Worm (Caenorhabditis elegans) whole organism, L2 larva: ENCODE measurements around the gene B0495.5.
A peak's percentile ranks its signal among the peaks of the same experiment; 100 is the strongest.

Source experiments
- C34F6.9 ChIP-seq: fragments of 150-350 bp; optimal IDR thresholded peaks from 2 replicates; lab custom pipeline; 2014; ENCODE audit warnings: missing biosample characterization, missing genetic modification characterization
- F13H6.1 ChIP-seq: sonication (generic microtip); optimal IDR thresholded peaks from 2 replicates; lab custom pipeline; 2016; ENCODE audit warnings: missing genetic modification characterization, missing compliant biosample characterization
- R02D3.7 ChIP-seq: fragments of 150-350 bp; optimal IDR thresholded peaks from 2 replicates; lab custom pipeline; 2014; ENCODE audit warnings: missing biosample characterization, missing genetic modification characterization
- Y55F3AM.14 ChIP-seq: fragments of 200-800 bp; sonication (Bioruptor generic); optimal IDR thresholded peaks from 2 replicates; lab custom pipeline; 2018; ENCODE audit warnings: mild to moderate bottlenecking, missing genetic modification characterization, missing compliant biosample characterization
- ZK546.5 ChIP-seq: sonication (generic microtip); optimal IDR thresholded peaks from 2 replicates; lab custom pipeline; 2017; ENCODE audit warnings: missing biosample characterization, missing genetic modification characterization
- alr-1 ChIP-seq: fragments of 150-350 bp; optimal IDR thresholded peaks from 2 replicates; lab custom pipeline; 2014; ENCODE audit warnings: missing biosample characterization, missing genetic modification characterization
- ama-1 ChIP-seq: fragments of 150-350 bp; optimal IDR thresholded peaks from 2 replicates; lab custom pipeline; 2018; ENCODE audit warnings: inconsistent platforms
- blmp-1 ChIP-seq: sonication (generic microtip); optimal IDR thresholded peaks from 2 replicates; lab custom pipeline; 2017; ENCODE audit warnings: missing genetic modification characterization, mild to moderate bottlenecking, missing compliant biosample characterization, antibody characterized with exemption, moderate library complexity; ENCODE audit not compliant: insufficient read depth
- ceh-16 ChIP-seq: fragments of 150-350 bp; optimal IDR thresholded peaks from 2 replicates; lab custom pipeline; 2014; ENCODE audit warnings: missing biosample characterization, missing genetic modification characterization
- ceh-82 ChIP-seq: fragments of 150-350 bp; optimal IDR thresholded peaks from 2 replicates; lab custom pipeline; 2014; ENCODE audit warnings: missing biosample characterization, missing genetic modification characterization
- crh-2 ChIP-seq: sonication (generic microtip); optimal IDR thresholded peaks from 2 replicates; lab custom pipeline; 2017; ENCODE audit warnings: missing biosample characterization, missing genetic modification characterization
- dmd-4 ChIP-seq: sonication (generic microtip); optimal IDR thresholded peaks from 2 replicates; lab custom pipeline; 2017; ENCODE audit warnings: missing biosample characterization, missing genetic modification characterization
- egl-27 ChIP-seq: sonication (generic microtip); optimal IDR thresholded peaks from 3 replicates; lab custom pipeline; 2017; ENCODE audit warnings: missing biosample characterization, missing genetic modification reagents, missing genetic modification characterization
- elt-1 ChIP-seq: fragments of 150-350 bp; optimal IDR thresholded peaks from 2 replicates; lab custom pipeline; 2014; ENCODE audit warnings: missing biosample characterization, missing genetic modification characterization
- elt-3 ChIP-seq: sonication (generic microtip); optimal IDR thresholded peaks from 2 replicates; lab custom pipeline; 2017; ENCODE audit warnings: missing biosample characterization, missing genetic modification characterization
- fos-1 ChIP-seq: fragments of 150-350 bp; optimal IDR thresholded peaks from 2 replicates; lab custom pipeline; 2014; ENCODE audit warnings: missing biosample characterization, missing genetic modification characterization
- lin-11 ChIP-seq: fragments of 150-350 bp; sonication (generic microtip); optimal IDR thresholded peaks from 2 replicates; lab custom pipeline; 2014; ENCODE audit warnings: missing biosample characterization, missing genetic modification characterization, inconsistent platforms, mixed read lengths
- lin-13 ChIP-seq: fragments of 150-350 bp; optimal IDR thresholded peaks from 2 replicates; lab custom pipeline; 2014; ENCODE audit warnings: missing biosample characterization, missing genetic modification reagents, missing genetic modification characterization
- lin-39 ChIP-seq: fragments of 150-350 bp; optimal IDR thresholded peaks from 2 replicates; lab custom pipeline; 2014; ENCODE audit warnings: missing biosample characterization, missing genetic modification reagents, missing genetic modification characterization
- lsy-2 ChIP-seq, 2 experiments: fragments of 150-350 bp in 1 of 2; sonication (generic microtip) in 1 of 2; optimal IDR thresholded peaks; 2 replicates each; lab custom pipeline; 2014 to 2017; ENCODE audit warnings: missing biosample characterization in 2 of 2, missing genetic modification characterization in 2 of 2
- mab-5 ChIP-seq: fragments of 150-350 bp; optimal IDR thresholded peaks from 2 replicates; lab custom pipeline; 2014; ENCODE audit warnings: missing biosample characterization, missing genetic modification characterization
- mbf-1 ChIP-seq: sonication (generic microtip); optimal IDR thresholded peaks from 2 replicates; lab custom pipeline; 2017; ENCODE audit warnings: missing biosample characterization, missing genetic modification characterization
- mdl-1 ChIP-seq, 2 experiments: fragments of 150-350 bp in 1 of 2; sonication (generic microtip) in 1 of 2; optimal IDR thresholded peaks; 2 replicates each; lab custom pipeline; 2017; ENCODE audit warnings: missing biosample characterization in 2 of 2, missing genetic modification characterization in 2 of 2
- nhr-10 ChIP-seq: sonication (generic microtip); optimal IDR thresholded peaks from 2 replicates; lab custom pipeline; 2017; ENCODE audit warnings: missing biosample characterization, missing genetic modification characterization
- nhr-11 ChIP-seq: fragments of 150-350 bp; optimal IDR thresholded peaks from 2 replicates; lab custom pipeline; 2014; ENCODE audit warnings: missing biosample characterization, missing genetic modification characterization
- nhr-12 ChIP-seq: fragments of 150-350 bp; optimal IDR thresholded peaks from 2 replicates; lab custom pipeline; 2014; ENCODE audit warnings: missing biosample characterization, missing genetic modification characterization
- nhr-129 ChIP-seq: fragments of 150-350 bp; optimal IDR thresholded peaks from 2 replicates; lab custom pipeline; 2014; ENCODE audit warnings: missing biosample characterization, missing genetic modification characterization
- nhr-21 ChIP-seq: fragments of 150-350 bp; optimal IDR thresholded peaks from 2 replicates; lab custom pipeline; 2014; ENCODE audit warnings: missing biosample characterization, missing genetic modification characterization
- nhr-23 ChIP-seq: fragments of 150-350 bp; optimal IDR thresholded peaks from 2 replicates; lab custom pipeline; 2014; ENCODE audit warnings: missing biosample characterization, missing genetic modification reagents, missing genetic modification characterization
- nhr-237 ChIP-seq: fragments of 150-350 bp; optimal IDR thresholded peaks from 2 replicates; lab custom pipeline; 2014; ENCODE audit warnings: missing biosample characterization, missing genetic modification characterization
- nhr-25 ChIP-seq: fragments of 150-350 bp; sonication (generic microtip); optimal IDR thresholded peaks from 3 replicates; lab custom pipeline; 2014; ENCODE audit warnings: missing biosample characterization, missing genetic modification characterization
- nhr-6 ChIP-seq: fragments of 150-350 bp; optimal IDR thresholded peaks from 2 replicates; lab custom pipeline; 2014; ENCODE audit warnings: missing biosample characterization, missing genetic modification characterization
- nhr-77 ChIP-seq: fragments of 150-350 bp; optimal IDR thresholded peaks from 2 replicates; lab custom pipeline; 2014; ENCODE audit warnings: missing biosample characterization, missing genetic modification characterization
- peb-1 ChIP-seq: fragments of 150-350 bp; optimal IDR thresholded peaks from 2 replicates; lab custom pipeline; 2014; ENCODE audit warnings: missing biosample characterization, missing genetic modification characterization
- sem-4 ChIP-seq: fragments of 150-350 bp; optimal IDR thresholded peaks from 2 replicates; lab custom pipeline; 2014; ENCODE audit warnings: missing biosample characterization, missing genetic modification reagents, missing genetic modification characterization
- skn-1 ChIP-seq: sonication (generic microtip); optimal IDR thresholded peaks from 2 replicates; lab custom pipeline; 2017; ENCODE audit warnings: missing biosample characterization, missing genetic modification characterization
- sma-3 ChIP-seq: sonication (generic microtip); optimal IDR thresholded peaks from 2 replicates; lab custom pipeline; 2016; ENCODE audit warnings: missing genetic modification reagents, missing genetic modification characterization, missing compliant biosample characterization
- sma-9 ChIP-seq, 2 experiments: fragments of 150-350 bp in 1 of 2; sonication (generic microtip) in 1 of 2; optimal IDR thresholded peaks; 2 replicates each; lab custom pipeline; 2014 to 2016; ENCODE audit warnings: missing genetic modification characterization in 2 of 2, mild to moderate bottlenecking in 1 of 2, missing biosample characterization in 1 of 2, missing compliant biosample characterization in 1 of 2, missing genetic modification reagents in 1 of 2, moderate library complexity in 1 of 2
- snpc-4 ChIP-seq: fragments of 150-350 bp; optimal IDR thresholded peaks from 2 replicates; lab custom pipeline; 2014; ENCODE audit warnings: missing biosample characterization, missing genetic modification characterization
- unc-39 ChIP-seq: fragments of 150-350 bp; optimal IDR thresholded peaks from 2 replicates; lab custom pipeline; 2014; ENCODE audit warnings: missing biosample characterization, missing genetic modification characterization
- unc-55 ChIP-seq: fragments of 150-350 bp; sonication (generic microtip); optimal IDR thresholded peaks from 3 replicates; lab custom pipeline; 2014; ENCODE audit warnings: missing biosample characterization, missing genetic modification reagents, missing genetic modification characterization
- unc-62 ChIP-seq: fragments of 150-350 bp; optimal IDR thresholded peaks from 2 replicates; lab custom pipeline; 2014; ENCODE audit warnings: missing biosample characterization, missing genetic modification reagents, missing genetic modification characterization
- zag-1 ChIP-seq: fragments of 150-350 bp; optimal IDR thresholded peaks from 2 replicates; lab custom pipeline; 2014; ENCODE audit warnings: missing biosample characterization, missing genetic modification characterization
- ztf-1 ChIP-seq: fragments of 200-800 bp; sonication (Bioruptor generic); conservative IDR thresholded peaks from 2 replicates; pipeline ENCODE4 v1.3.6; 2022; ENCODE audit warnings: missing genetic modification characterization, missing compliant biosample characterization
- ztf-11 ChIP-seq: sonication (generic microtip); optimal IDR thresholded peaks from 2 replicates; lab custom pipeline; 2017; ENCODE audit warnings: missing biosample characterization, missing genetic modification characterization
- ztf-4 ChIP-seq: fragments of 150-350 bp; optimal IDR thresholded peaks from 2 replicates; lab custom pipeline; 2014; ENCODE audit warnings: missing biosample characterization, missing genetic modification characterization

The B0495.5 gene

DNA sequence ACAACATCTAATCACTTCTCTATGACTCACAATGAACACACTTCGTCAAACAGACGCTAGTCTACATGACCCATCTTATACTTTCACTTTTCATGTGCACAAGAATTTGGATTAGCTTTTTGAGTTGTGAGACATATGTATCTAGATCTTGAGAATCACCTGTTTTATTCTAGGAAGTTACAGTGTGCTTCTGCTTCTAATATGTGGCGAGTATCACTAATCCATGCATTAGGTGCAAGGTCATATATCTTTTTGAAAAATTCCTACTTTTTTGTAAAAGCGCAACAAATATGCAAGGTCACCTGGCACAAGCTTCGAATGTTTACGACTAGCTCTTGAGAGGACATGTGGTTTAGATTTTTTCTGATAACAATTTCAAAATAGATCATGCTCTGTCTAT, 22.6 kb downstream of the B0495.5 start:
- TF ChIP-seq fos-1 (tag; lab: Kevin White, UChicago) (no peak), elt-1 (no peak), nhr-21 (no peak), nhr-237 (tag; lab: Kevin White, UChicago) (no peak), nhr-6 (tag; lab: Kevin White, UChicago) (no peak), ztf-4 (tag; lab: Kevin White, UChicago) (no peak), ztf-1 (no peak), egl-27 (tag; lab: Kevin White, UChicago) (no peak), R02D3.7 (tag; lab: Kevin White, UChicago) (no peak), mdl-1 (tag; optimal IDR thresholded peaks at IDR 0.05; lab: Kevin White, UChicago) (no peak), nhr-129 (tag; lab: Kevin White, UChicago) (no peak), alr-1 (no peak), blmp-1 (tag; lab: Kevin White, UChicago) (no peak), nhr-12 (no peak), elt-3 (tag; lab: Kevin White, UChicago) (no peak), lsy-2 (tag; optimal IDR thresholded peaks at IDR 0.05; lab: Kevin White, UChicago) (no peak), crh-2 (tag; lab: Kevin White, UChicago) (no peak)

DNA sequence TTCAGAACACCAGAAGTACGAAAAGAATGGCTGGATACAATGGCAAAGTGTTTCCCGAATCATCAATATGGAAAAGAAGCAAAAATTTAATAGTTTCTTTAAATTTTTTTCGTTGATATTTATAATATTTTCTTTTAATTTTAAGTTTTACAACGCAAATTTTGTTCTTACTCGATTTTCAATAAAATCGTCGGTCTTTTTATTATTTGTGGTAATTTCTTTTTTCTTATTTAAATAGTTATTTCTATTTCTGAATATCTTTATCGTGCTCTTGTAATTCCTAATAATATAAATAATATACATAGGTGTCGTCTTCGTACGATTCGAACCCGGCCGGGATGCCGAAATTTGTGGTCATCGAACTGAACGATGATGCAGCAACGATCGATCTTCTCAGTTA, 26.6 kb downstream of the B0495.5 start, which contains the start of gene lir-1:
Gene lir-1 (plus strand): TSS at position 301 of the 400 bp plus-strand sequence.
- TF ChIP-seq dmd-4 (no peak), nhr-6 (tag; lab: Kevin White, UChicago) (no peak), ama-1 (lab: Kevin White, UChicago) (no peak)

DNA sequence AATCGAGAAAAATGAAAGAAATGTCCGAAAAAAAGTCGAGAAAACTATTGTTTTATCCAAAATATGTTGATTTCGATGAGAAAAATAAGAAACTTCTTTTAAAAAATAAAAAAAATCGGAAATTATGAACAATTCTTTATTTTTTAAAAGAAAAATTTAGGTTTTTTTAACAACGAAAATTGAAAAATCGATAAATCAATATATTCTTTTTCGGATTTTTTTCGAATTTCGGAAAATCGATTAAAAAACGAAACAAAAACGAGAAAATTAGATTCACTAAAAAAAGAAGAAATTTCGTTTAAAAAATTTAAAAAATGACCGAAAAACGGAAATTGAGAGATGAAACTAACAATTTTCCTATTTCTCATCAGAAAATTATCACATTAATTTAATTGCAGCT, 28.3 kb downstream of the B0495.5 start:
- TF ChIP-seq ceh-82 (no peak), elt-1 (no peak), lsy-2 (tag; optimal IDR thresholded peaks at IDR 0.05; lab: Kevin White, UChicago) (no peak)

DNA sequence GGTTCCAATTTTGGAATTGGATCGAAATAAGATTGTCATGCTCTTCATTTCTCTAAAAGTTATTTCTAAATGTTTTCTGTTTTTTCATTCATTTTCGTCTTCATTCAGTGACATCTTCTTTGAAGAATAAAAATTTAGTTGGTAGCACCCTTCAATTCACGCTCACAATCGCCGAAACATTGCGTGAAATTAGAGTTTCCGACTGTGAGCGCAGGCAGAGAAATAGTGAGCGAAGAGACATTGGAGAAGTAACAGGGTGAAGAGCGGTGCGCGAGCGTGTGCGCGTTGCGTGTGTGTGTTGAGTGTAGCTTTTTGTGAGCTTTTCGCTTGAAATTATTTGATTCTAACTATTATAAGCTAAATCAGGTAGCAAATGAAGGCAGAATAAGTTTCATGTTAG, 28.9 kb downstream of the B0495.5 start:
- TF ChIP-seq unc-39 (tag; lab: Kevin White, UChicago) (no peak), peb-1 (tag; lab: Kevin White, UChicago) (no peak), ama-1 (lab: Kevin White, UChicago) (no peak), sma-3 (GFP tag; lab: Kevin White, UChicago) (no peak), lin-13 (GFP tag; lab: Kevin White, UChicago) (no peak), ztf-1 (no peak), alr-1 (no peak), nhr-129 (tag; lab: Kevin White, UChicago) (peak; percentile 69), snpc-4 (tag; lab: Kevin White, UChicago) (no peak), ztf-11 (tag; lab: Kevin White, UChicago) (no peak), nhr-6 (tag; lab: Kevin White, UChicago) (no peak), lin-39 (tag; lab: Kevin White, UChicago) (no peak), R02D3.7 (tag; lab: Kevin White, UChicago) (no peak), mbf-1 (tag; lab: Kevin White, UChicago) (no peak), unc-55 (GFP tag; lab: Kevin White, UChicago) (peak; percentile 66), sma-9 (GFP tag; optimal IDR thresholded peaks at IDR 0.05; lab: Kevin White, UChicago) (no peak), sma-9 (tag; optimal IDR thresholded peaks at IDR 0.05; lab: Kevin White, UChicago) (no peak), nhr-23 (tag; lab: Kevin White, UChicago) (no peak), mdl-1 (tag; optimal IDR thresholded peaks at IDR 0.05; lab: Kevin White, UChicago) (no peak), ZK546.5 (no peak), unc-62 (GFP tag; lab: Kevin White, UChicago) (no peak), nhr-77 (tag; lab: Kevin White, UChicago) (no peak), F13H6.1 (tag; lab: Kevin White, UChicago) (peak; percentile 26), mab-5 (tag; lab: Kevin White, UChicago) (no peak), crh-2 (tag; lab: Kevin White, UChicago) (peak; percentile 10), zag-1 (tag; lab: Kevin White, UChicago) (no peak), nhr-21 (no peak), lsy-2 (tag; optimal IDR thresholded peaks at IDR 0.05; lab: Kevin White, UChicago) (peak in 1 of 2 experiments; percentile 44), lin-11 (peak; percentile 42), blmp-1 (tag; lab: Kevin White, UChicago) (no peak), skn-1 (tag; lab: Kevin White, UChicago) (no peak), nhr-10 (no peak), ceh-16 (tag; lab: Kevin White, UChicago) (no peak), Y55F3AM.14 (GFP tag; lab: Kevin White, UChicago) (no peak), dmd-4 (no peak), elt-3 (tag; lab: Kevin White, UChicago) (no peak), nhr-12 (no peak), sem-4 (peak; percentile 15), nhr-25 (tag; lab: Kevin White, UChicago) (peak; percentile 32), nhr-11 (tag; lab: Kevin White, UChicago) (no peak), fos-1 (tag; lab: Kevin White, UChicago) (peak; percentile 38), ceh-82 (no peak), egl-27 (tag; lab: Kevin White, UChicago) (no peak), C34F6.9 (peak; percentile 74)
